Worm (Caenorhabditis elegans) whole organism, L2 larva: ENCODE data around the gene idpp-2.

ENCODE experiments used
- alr-1 ChIP-seq: fragments of 150-350 bp; optimal IDR thresholded peaks from 2 replicates; lab custom pipeline; 2014; ENCODE audit warnings: missing biosample characterization, missing genetic modification characterization
- aly-2 ChIP-seq: fragments of 150-350 bp; optimal IDR thresholded peaks from 2 replicates; lab custom pipeline; 2014; ENCODE audit warnings: missing biosample characterization, missing genetic modification characterization
- fos-1 ChIP-seq: fragments of 150-350 bp; optimal IDR thresholded peaks from 2 replicates; lab custom pipeline; 2014; ENCODE audit warnings: missing biosample characterization, missing genetic modification characterization
- nhr-11 ChIP-seq: fragments of 150-350 bp; optimal IDR thresholded peaks from 2 replicates; lab custom pipeline; 2014; ENCODE audit warnings: missing biosample characterization, missing genetic modification characterization
- ztf-4 ChIP-seq: fragments of 150-350 bp; optimal IDR thresholded peaks from 2 replicates; lab custom pipeline; 2014; ENCODE audit warnings: missing biosample characterization, missing genetic modification characterization

DNA sequence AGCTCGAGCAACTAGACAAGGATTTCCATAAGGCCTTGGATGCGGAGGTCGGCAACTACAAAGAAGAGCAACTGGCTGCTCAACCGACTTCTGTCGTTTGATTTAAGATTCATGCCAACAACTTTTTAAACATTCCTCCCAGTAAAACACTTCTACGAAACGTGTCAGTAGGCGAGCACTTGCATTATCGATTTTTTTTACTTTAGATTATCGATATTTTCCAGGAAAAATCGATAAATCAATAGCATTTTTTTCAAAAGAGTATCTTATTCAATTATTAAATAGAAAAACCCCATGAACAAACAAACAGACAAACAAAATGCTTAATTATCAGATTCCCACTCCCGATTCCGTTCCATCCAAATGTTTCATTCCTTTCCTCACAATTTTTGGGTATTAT is 41.6 kb downstream of the idpp-2 start:
- TF ChIP-seq fos-1 = no peak
- no peak for TF ChIP-seq nhr-11 (tag; lab: Kevin White, UChicago)
- no peak for TF ChIP-seq alr-1 (tag; lab: Kevin White, UChicago)
- no peak for TF ChIP-seq ztf-4 (tag; lab: Kevin White, UChicago)
- TF ChIP-seq aly-2 (tag; lab: Kevin White, UChicago) = no peak
